Worm (Caenorhabditis elegans) whole organism, L3 larva: ENCODE data around the gene cutl-9.

ENCODE experiments used
- aly-2 ChIP-seq: fragments of 150-350 bp; optimal IDR thresholded peaks from 2 replicates; lab custom pipeline; 2014; ENCODE audit warnings: missing biosample characterization, missing genetic modification characterization
- ceh-82 ChIP-seq: fragments of 150-350 bp; optimal IDR thresholded peaks from 2 replicates; lab custom pipeline; 2014; ENCODE audit warnings: missing biosample characterization, missing genetic modification characterization
- elt-2 ChIP-seq: sonication (generic microtip); optimal IDR thresholded peaks from 2 replicates; lab custom pipeline; 2016; ENCODE audit warnings: missing genetic modification reagents, mild to moderate bottlenecking, missing genetic modification characterization, missing compliant biosample characterization
- nhr-77 ChIP-seq: fragments of 150-350 bp; optimal IDR thresholded peaks from 2 replicates; lab custom pipeline; 2014; ENCODE audit warnings: missing biosample characterization, missing genetic modification characterization
- snpc-4 ChIP-seq: fragments of 150-350 bp; optimal IDR thresholded peaks from 2 replicates; lab custom pipeline; 2014; ENCODE audit warnings: missing biosample characterization, missing genetic modification characterization
- unc-62 ChIP-seq: fragments of 150-350 bp; sonication (generic microtip); optimal IDR thresholded peaks from 4 replicates; lab custom pipeline; 2014; ENCODE audit warnings: missing biosample characterization, missing genetic modification reagents, missing genetic modification characterization
- zag-1 ChIP-seq: fragments of 150-350 bp; optimal IDR thresholded peaks from 2 replicates; lab custom pipeline; 2014; ENCODE audit warnings: missing biosample characterization, missing genetic modification characterization
- ztf-4 ChIP-seq: fragments of 150-350 bp; optimal IDR thresholded peaks from 2 replicates; lab custom pipeline; 2014; ENCODE audit warnings: missing biosample characterization, missing genetic modification characterization

- TF ChIP-seq snpc-4 (tag; lab: Kevin White, UChicago) (no peak), unc-62 (GFP tag; lab: Kevin White, UChicago) (no peak), ceh-82 (no peak), elt-2 (tag; lab: Kevin White, UChicago) (no peak), zag-1 (no peak), nhr-77 (tag; lab: Kevin White, UChicago) (no peak), aly-2 (tag; lab: Kevin White, UChicago) (no peak), ztf-4 (no peak)
Observed at ce11 chrII:10582318-10582717, 39.7 kb upstream of the cutl-9 start, which contains the start of gene mrps-22.
